Worm (Caenorhabditis elegans) whole organism, L2 larva: Measurements from ENCODE around the gene Y116A8C.468.

Experiments
- alr-1 ChIP-seq: fragments of 150-350 bp; optimal IDR thresholded peaks from 2 replicates; lab custom pipeline; 2014; ENCODE audit warnings: missing biosample characterization, missing genetic modification characterization
- ama-1 ChIP-seq: fragments of 150-350 bp; optimal IDR thresholded peaks from 2 replicates; lab custom pipeline; 2018; ENCODE audit warnings: inconsistent platforms
- egl-27 ChIP-seq: sonication (generic microtip); optimal IDR thresholded peaks from 3 replicates; lab custom pipeline; 2017; ENCODE audit warnings: missing biosample characterization, missing genetic modification reagents, missing genetic modification characterization
- lin-13 ChIP-seq: fragments of 150-350 bp; optimal IDR thresholded peaks from 2 replicates; lab custom pipeline; 2014; ENCODE audit warnings: missing biosample characterization, missing genetic modification reagents, missing genetic modification characterization
- mab-5 ChIP-seq: fragments of 150-350 bp; optimal IDR thresholded peaks from 2 replicates; lab custom pipeline; 2014; ENCODE audit warnings: missing biosample characterization, missing genetic modification characterization
- mdl-1 ChIP-seq, 2 experiments: fragments of 150-350 bp in 1 of 2; sonication (generic microtip) in 1 of 2; optimal IDR thresholded peaks; 2 replicates each; lab custom pipeline; 2017; ENCODE audit warnings: missing biosample characterization in 2 of 2, missing genetic modification characterization in 2 of 2
- nhr-25 ChIP-seq: fragments of 150-350 bp; sonication (generic microtip); optimal IDR thresholded peaks from 3 replicates; lab custom pipeline; 2014; ENCODE audit warnings: missing biosample characterization, missing genetic modification characterization
- nhr-77 ChIP-seq: fragments of 150-350 bp; optimal IDR thresholded peaks from 2 replicates; lab custom pipeline; 2014; ENCODE audit warnings: missing biosample characterization, missing genetic modification characterization
- ztf-11 ChIP-seq: sonication (generic microtip); optimal IDR thresholded peaks from 2 replicates; lab custom pipeline; 2017; ENCODE audit warnings: missing biosample characterization, missing genetic modification characterization

DNA sequence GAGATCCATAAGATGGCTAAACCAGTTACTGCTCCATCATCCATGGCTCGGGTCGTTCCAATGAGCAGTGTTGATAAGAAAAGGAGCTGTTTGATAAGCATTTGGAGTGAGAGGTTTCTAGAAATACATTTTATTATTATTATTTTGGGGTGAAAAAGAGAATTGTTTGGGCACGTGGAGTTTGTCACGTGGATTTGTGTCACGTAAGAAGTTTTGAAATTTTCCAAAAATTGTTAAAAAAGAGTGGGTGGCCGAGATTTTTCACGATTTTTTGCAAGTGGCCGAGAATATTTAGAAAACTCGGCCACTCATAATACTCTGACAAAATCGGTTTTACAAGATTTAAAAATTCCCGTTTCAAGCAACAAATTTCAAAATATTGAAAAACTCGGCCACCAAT lies 49.3 kb upstream of the Y116A8C.468 start, which contains the start of gene T06A10.106:
- no peak for TF ChIP-seq ama-1 (lab: Kevin White, UChicago)
- no peak for TF ChIP-seq ztf-11 (tag; lab: Kevin White, UChicago)
- no peak for TF ChIP-seq nhr-77
- TF ChIP-seq egl-27 (tag; lab: Kevin White, UChicago): no peak
- TF ChIP-seq mdl-1 (tag; optimal IDR thresholded peaks at IDR 0.05; lab: Kevin White, UChicago): no peak
- no peak for TF ChIP-seq lin-13 (GFP tag; lab: Kevin White, UChicago)
- TF ChIP-seq nhr-25 (tag; lab: Kevin White, UChicago): no peak
- TF ChIP-seq alr-1 (tag; lab: Kevin White, UChicago): no peak
- no peak for TF ChIP-seq mab-5 (tag; lab: Kevin White, UChicago)
